Worm (Caenorhabditis elegans) whole organism, L2 larva: ENCODE results near the gene D1025.10.
A peak's percentile ranks its signal among the peaks of the same experiment; 100 is the strongest.

Source experiments
- F13H6.1 ChIP-seq: sonication (generic microtip); optimal IDR thresholded peaks from 2 replicates; lab custom pipeline; 2016; ENCODE audit warnings: missing genetic modification characterization, missing compliant biosample characterization
- R02D3.7 ChIP-seq: fragments of 150-350 bp; optimal IDR thresholded peaks from 2 replicates; lab custom pipeline; 2014; ENCODE audit warnings: missing biosample characterization, missing genetic modification characterization
- blmp-1 ChIP-seq: sonication (generic microtip); optimal IDR thresholded peaks from 2 replicates; lab custom pipeline; 2017; ENCODE audit warnings: missing genetic modification characterization, mild to moderate bottlenecking, missing compliant biosample characterization, antibody characterized with exemption, moderate library complexity; ENCODE audit not compliant: insufficient read depth
- egl-27 ChIP-seq: sonication (generic microtip); optimal IDR thresholded peaks from 3 replicates; lab custom pipeline; 2017; ENCODE audit warnings: missing biosample characterization, missing genetic modification reagents, missing genetic modification characterization
- elt-1 ChIP-seq: fragments of 150-350 bp; optimal IDR thresholded peaks from 2 replicates; lab custom pipeline; 2014; ENCODE audit warnings: missing biosample characterization, missing genetic modification characterization
- nhr-11 ChIP-seq: fragments of 150-350 bp; optimal IDR thresholded peaks from 2 replicates; lab custom pipeline; 2014; ENCODE audit warnings: missing biosample characterization, missing genetic modification characterization
- nhr-237 ChIP-seq: fragments of 150-350 bp; optimal IDR thresholded peaks from 2 replicates; lab custom pipeline; 2014; ENCODE audit warnings: missing biosample characterization, missing genetic modification characterization

DNA sequence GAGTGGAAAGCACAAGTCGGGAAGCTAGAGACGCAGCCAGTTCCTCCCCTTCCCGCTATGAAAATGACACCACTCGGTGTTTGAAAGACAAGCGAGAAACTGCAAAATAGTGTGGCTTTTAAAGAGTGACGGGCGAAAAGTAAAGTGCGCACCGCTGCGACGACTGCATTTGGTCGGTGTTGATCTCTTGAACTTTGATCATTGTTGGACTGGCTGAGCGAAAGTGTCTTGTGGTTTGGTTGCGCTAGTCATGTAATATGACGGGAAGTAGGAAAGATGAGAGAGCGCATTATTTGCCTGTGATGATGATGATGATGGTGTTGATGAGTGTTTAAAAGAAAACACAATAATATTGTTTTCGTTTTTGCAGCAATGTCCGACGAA, 43.6 kb downstream of the D1025.10 start:
- no peak for TF ChIP-seq elt-1 (tag; lab: Kevin White, UChicago)
- TF ChIP-seq F13H6.1, result peak; percentile 98
- no peak for TF ChIP-seq nhr-237 (tag; lab: Kevin White, UChicago)
- TF ChIP-seq nhr-11, result no peak
- no peak for TF ChIP-seq R02D3.7
- TF ChIP-seq blmp-1, result peak; percentile 97
- TF ChIP-seq egl-27 (tag; lab: Kevin White, UChicago), result peak; percentile 96
